Worm (Caenorhabditis elegans): ENCODE measurements around the gene C27A7.5.

- TF ChIP-seq ama-1 (optimal IDR thresholded peaks at IDR 0.05): no peak
- no peak for TF ChIP-seq pes-1 (GFP tag; IDR thresholded peaks at IDR 0.05)
- no peak for TF ChIP-seq hnd-1 (tag; optimal IDR thresholded peaks at IDR 0.05)
These were observed 4.9 kb upstream of the C27A7.5 start for ce11 chrV:12167031-12167430.
